Fruit fly (Drosophila melanogaster) whole organism, pupa: ENCODE results near the gene Pburs.
A peak's percentile ranks its signal among the peaks of the same experiment; 100 is the strongest.

Experiments
- CG10348 ChIP-seq: fragments of 200-800 bp; sonication (Bioruptor generic); IDR thresholded peaks from 2 replicates; pipeline ENCODE4 v1.3.6; 2022; ENCODE audit warnings: missing biosample characterization, missing genetic modification characterization
- CG13204 ChIP-seq: fragments of 200-800 bp; sonication (Bioruptor generic); optimal IDR thresholded peaks from 2 replicates; lab custom pipeline; 2018; ENCODE audit warnings: missing biosample characterization, mild to moderate bottlenecking, missing genetic modification characterization, moderate library complexity
- CG14655 ChIP-seq: fragments of 200-800 bp; sonication (Bioruptor generic); optimal IDR thresholded peaks from 3 replicates; lab custom pipeline; 2017; ENCODE audit warnings: mild to moderate bottlenecking, missing biosample characterization, missing genetic modification reagents, missing genetic modification characterization
- CG15710 ChIP-seq: fragments of 200-800 bp; sonication (Bioruptor generic); optimal IDR thresholded peaks from 2 replicates; lab custom pipeline; 2018; ENCODE audit warnings: missing biosample characterization, mild to moderate bottlenecking, missing genetic modification characterization, moderate library complexity
- CG17806 ChIP-seq: fragments of 200-800 bp; sonication (Bioruptor generic); optimal IDR thresholded peaks from 2 replicates; lab custom pipeline; 2018; ENCODE audit warnings: missing biosample characterization, mild to moderate bottlenecking, missing genetic modification characterization, moderate library complexity
- CG34367 ChIP-seq: fragments of 200-800 bp; sonication (Bioruptor generic); optimal IDR thresholded peaks from 2 replicates; lab custom pipeline; 2018; ENCODE audit warnings: missing biosample characterization, mild to moderate bottlenecking, missing genetic modification characterization
- D1 ChIP-seq: fragments of 200-800 bp; sonication (Bioruptor generic); optimal IDR thresholded peaks from 2 replicates; lab custom pipeline; 2018; ENCODE audit warnings: missing biosample characterization, mild to moderate bottlenecking, missing genetic modification characterization, moderate library complexity
- rn ChIP-seq: fragments of 200-800 bp; sonication (Bioruptor generic); IDR thresholded peaks from 2 replicates; pipeline ENCODE4 v1.3.6; 2022; ENCODE audit warnings: missing biosample characterization, missing genetic modification characterization

dm6 chr2L:14410331-14410730 lies 6.8 kb downstream of the Pburs start:
- TF ChIP-seq CG10348 (GFP tag; lab: Robert Waterston, UW), result no peak
- no peak for TF ChIP-seq CG15710 (tag; lab: Kevin White, UChicago)
- peak; percentile 10 for TF ChIP-seq CG13204 (GFP tag; lab: Kevin White, UChicago)
- no peak for TF ChIP-seq CG14655 (GFP tag; lab: Kevin White, UChicago)
- TF ChIP-seq rn (GFP tag; lab: Robert Waterston, UW), result no peak
- TF ChIP-seq CG17806 (tag; lab: Kevin White, UChicago), result no peak
- no peak for TF ChIP-seq D1 (tag; lab: Kevin White, UChicago)
- TF ChIP-seq CG34367 (tag; lab: Kevin White, UChicago), result no peak
